Fruit fly (Drosophila melanogaster) whole organism, prepupa: ENCODE data around the gene PVRAP.

Experiments
- Blimp-1 ChIP-seq: fragments of 200-800 bp; sonication (Bioruptor generic); optimal IDR thresholded peaks from 3 replicates; lab custom pipeline; 2017; ENCODE audit warnings: missing biosample characterization, missing genetic modification characterization, mild to moderate bottlenecking, moderate library complexity, missing genetic modification reagents
- CG10631 ChIP-seq: fragments of 200-800 bp; sonication (Bioruptor generic); optimal IDR thresholded peaks from 2 replicates; lab custom pipeline; 2016; ENCODE audit warnings: missing biosample characterization, missing genetic modification characterization
- CG10669 ChIP-seq: fragments of 200-800 bp; sonication (Bioruptor generic); optimal IDR thresholded peaks from 3 replicates; lab custom pipeline; 2018; ENCODE audit warnings: missing biosample characterization, mild to moderate bottlenecking, missing genetic modification characterization, moderate library complexity
- CG11762 ChIP-seq: fragments of 200-800 bp; sonication (Bioruptor generic); optimal IDR thresholded peaks from 3 replicates; lab custom pipeline; 2016; ENCODE audit warnings: missing biosample characterization, missing genetic modification characterization; ENCODE audit not compliant: insufficient read depth
- CG11902 ChIP-seq: fragments of 200-800 bp; sonication (Bioruptor generic); optimal IDR thresholded peaks from 3 replicates; lab custom pipeline; 2016; ENCODE audit warnings: missing biosample characterization, missing genetic modification characterization
- CG16779 ChIP-seq: fragments of 200-800 bp; sonication (Bioruptor generic); optimal IDR thresholded peaks from 3 replicates; lab custom pipeline; 2017; ENCODE audit warnings: missing biosample characterization, mild to moderate bottlenecking, missing genetic modification characterization
- CG31627 ChIP-seq: fragments of 200-800 bp; sonication (Bioruptor generic); optimal IDR thresholded peaks from 3 replicates; lab custom pipeline; 2016; ENCODE audit warnings: missing biosample characterization, missing genetic modification characterization
- CG32006 ChIP-seq: fragments of 200-800 bp; sonication (Bioruptor generic); optimal IDR thresholded peaks from 3 replicates; lab custom pipeline; 2017; ENCODE audit warnings: missing biosample characterization, mild to moderate bottlenecking, missing genetic modification characterization
- CG3919 ChIP-seq: fragments of 200-800 bp; sonication (Bioruptor generic); optimal IDR thresholded peaks from 3 replicates; lab custom pipeline; 2016; ENCODE audit warnings: missing biosample characterization, missing genetic modification characterization
- CG4318 ChIP-seq: fragments of 200-800 bp; sonication (Bioruptor generic); optimal IDR thresholded peaks from 3 replicates; lab custom pipeline; 2017; ENCODE audit warnings: missing biosample characterization, mild to moderate bottlenecking, missing genetic modification characterization
- CG6163 ChIP-seq: fragments of 200-800 bp; sonication (Bioruptor generic); IDR thresholded peaks from 3 replicates; pipeline ENCODE4 v1.3.6; 2022; ENCODE audit warnings: missing biosample characterization, missing genetic modification characterization
- CG6808 ChIP-seq: fragments of 200-800 bp; sonication (Bioruptor generic); optimal IDR thresholded peaks from 3 replicates; lab custom pipeline; 2017; ENCODE audit warnings: missing biosample characterization, missing genetic modification characterization, mild to moderate bottlenecking, moderate library complexity, missing genetic modification reagents
- CG6854 ChIP-seq: fragments of 200-800 bp; sonication (Bioruptor generic); optimal IDR thresholded peaks from 2 replicates; lab custom pipeline; 2017; ENCODE audit warnings: missing biosample characterization, mild to moderate bottlenecking, missing genetic modification characterization
- CG7368 ChIP-seq: fragments of 200-800 bp; sonication (Bioruptor generic); optimal IDR thresholded peaks from 3 replicates; lab custom pipeline; 2016; ENCODE audit warnings: missing biosample characterization, missing genetic modification characterization
- CG8119 ChIP-seq: fragments of 200-800 bp; sonication (Bioruptor generic); IDR thresholded peaks from 3 replicates; pipeline ENCODE4 v1.3.6; 2022; ENCODE audit warnings: missing biosample characterization, missing genetic modification characterization
- CG8319 ChIP-seq: fragments of 200-800 bp; sonication (Bioruptor generic); optimal IDR thresholded peaks from 3 replicates; lab custom pipeline; 2016; ENCODE audit warnings: missing biosample characterization, missing genetic modification characterization
- CG9139 ChIP-seq: fragments of 200-800 bp; sonication (Bioruptor generic); optimal IDR thresholded peaks from 3 replicates; lab custom pipeline; 2017; ENCODE audit warnings: missing biosample characterization, mild to moderate bottlenecking, missing genetic modification characterization
- Eip75B ChIP-seq: fragments of 200-800 bp; sonication (Bioruptor generic); optimal IDR thresholded peaks from 3 replicates; lab custom pipeline; 2016; ENCODE audit warnings: missing biosample characterization, missing genetic modification characterization
- Eip78C ChIP-seq: fragments of 200-800 bp; sonication (Bioruptor generic); peaks from one replicate; lab custom pipeline; 2016; ENCODE audit warnings: missing biosample characterization, missing genetic modification characterization
- Gug ChIP-seq: fragments of 200-800 bp; sonication (Bioruptor generic); IDR thresholded peaks from 2 replicates; pipeline ENCODE4 v1.3.6; 2022; ENCODE audit warnings: missing biosample characterization, missing genetic modification characterization
- Hr39 ChIP-seq: fragments of 200-800 bp; sonication (Bioruptor generic); optimal IDR thresholded peaks from 2 replicates; lab custom pipeline; 2016; ENCODE audit warnings: missing biosample characterization, missing genetic modification characterization
- Sox102F ChIP-seq: fragments of 200-800 bp; sonication (Bioruptor generic); optimal IDR thresholded peaks from 2 replicates; lab custom pipeline; 2016; ENCODE audit warnings: missing biosample characterization, mild to moderate bottlenecking, missing genetic modification characterization
- Sox14 ChIP-seq: fragments of 200-800 bp; sonication (Bioruptor generic); optimal IDR thresholded peaks from 3 replicates; lab custom pipeline; 2016; ENCODE audit warnings: missing biosample characterization, missing genetic modification characterization
- Sox15 ChIP-seq: fragments of 200-800 bp; sonication (Bioruptor generic); optimal IDR thresholded peaks from 3 replicates; lab custom pipeline; 2016; ENCODE audit warnings: missing biosample characterization, missing genetic modification characterization
- achi ChIP-seq: fragments of 200-800 bp; sonication (Bioruptor generic); optimal IDR thresholded peaks from 3 replicates; lab custom pipeline; 2016; ENCODE audit warnings: missing biosample characterization, missing genetic modification characterization
- acj6 ChIP-seq: fragments of 200-800 bp; sonication (Bioruptor generic); optimal IDR thresholded peaks from 3 replicates; lab custom pipeline; 2016; ENCODE audit warnings: missing biosample characterization, missing genetic modification characterization
- cyc ChIP-seq: fragments of 200-800 bp; sonication (Bioruptor generic); optimal IDR thresholded peaks from 3 replicates; lab custom pipeline; 2016; ENCODE audit warnings: missing biosample characterization, missing genetic modification characterization
- dsx ChIP-seq: fragments of 200-800 bp; optimal IDR thresholded peaks from 3 replicates; lab custom pipeline; 2019; ENCODE audit warnings: missing biosample characterization, mild to moderate bottlenecking, missing genetic modification characterization, moderate library complexity; ENCODE audit not compliant: poor library complexity, severe bottlenecking
- fd59A ChIP-seq: fragments of 200-800 bp; sonication (Bioruptor generic); optimal IDR thresholded peaks from 2 replicates; lab custom pipeline; 2017; ENCODE audit warnings: missing biosample characterization, mild to moderate bottlenecking, missing genetic modification characterization, missing genetic modification reagents
- fkh ChIP-seq: fragments of 200-800 bp; sonication (Bioruptor generic); optimal IDR thresholded peaks from 3 replicates; lab custom pipeline; 2017; ENCODE audit warnings: missing biosample characterization, mild to moderate bottlenecking, missing genetic modification characterization, moderate library complexity
- ss ChIP-seq, 2 experiments: fragments of 200-800 bp; sonication (Bioruptor generic); optimal IDR thresholded peaks; 2 replicates in 1 of 2; 3 replicates in 1 of 2; lab custom pipeline; 2017 to 2018; ENCODE audit warnings: mild to moderate bottlenecking in 2 of 2, missing biosample characterization in 2 of 2, missing genetic modification characterization in 2 of 2, moderate library complexity in 1 of 2
- svp ChIP-seq: fragments of 200-800 bp; sonication (Bioruptor generic); peaks from one replicate; lab custom pipeline; 2016; ENCODE audit warnings: missing biosample characterization, missing genetic modification characterization
- topi ChIP-seq: fragments of 200-800 bp; sonication (Bioruptor generic); optimal IDR thresholded peaks from 3 replicates; lab custom pipeline; 2016; ENCODE audit warnings: missing biosample characterization, missing genetic modification characterization

PVRAP gene

dm6 chr3L:5980120-5980519 lies 16.9 kb upstream of the PVRAP start:
- TF ChIP-seq svp (GFP tag; lab: Kevin White, UChicago) (no peak), CG3919 (GFP tag; lab: Kevin White, UChicago) (no peak), fkh (GFP tag; lab: Kevin White, UChicago) (no peak), CG6808 (GFP tag; lab: Kevin White, UChicago) (no peak)
- TF ChIP-seq, all 60 proteins: peak for 0

dm6 chr3L:5980552-5981351 lies 16.3 kb upstream of the PVRAP start:
- TF ChIP-seq CG10669 (GFP tag; lab: Kevin White, UChicago) = no peak
- no peak for TF ChIP-seq CG16779
- TF ChIP-seq achi = no peak
- TF ChIP-seq CG7368 = no peak
- TF ChIP-seq Sox15 (GFP tag; lab: Kevin White, UChicago) = no peak
- TF ChIP-seq CG11762 = no peak
- no peak for TF ChIP-seq CG6854 (GFP tag; lab: Kevin White, UChicago)
- TF ChIP-seq CG32006 (GFP tag; lab: Kevin White, UChicago) = no peak

dm6 chr3L:5982921-5983546 lies 14.0 kb upstream of the PVRAP start:
- TF ChIP-seq cyc (GFP tag; lab: Kevin White, UChicago) = no peak
- no peak for TF ChIP-seq svp (GFP tag; lab: Kevin White, UChicago)
- no peak for TF ChIP-seq CG11902
- no peak for TF ChIP-seq Hr39 (GFP tag; lab: Kevin White, UChicago)
- no peak for TF ChIP-seq Sox14 (GFP tag; lab: Kevin White, UChicago)
- no peak for TF ChIP-seq Eip75B (GFP tag; lab: Kevin White, UChicago)
- no peak for TF ChIP-seq dsx (GFP tag; lab: Kevin White, UChicago)
- no peak for TF ChIP-seq CG3919 (GFP tag; lab: Kevin White, UChicago)
- TF ChIP-seq CG6163 (GFP tag; lab: Robert Waterston, UW) = no peak
- no peak for TF ChIP-seq fd59A
- TF ChIP-seq Sox102F = no peak
- no peak for TF ChIP-seq CG11762
- no peak for TF ChIP-seq CG31627 (GFP tag; lab: Kevin White, UChicago)
- TF ChIP-seq fkh (GFP tag; lab: Kevin White, UChicago) = no peak
- TF ChIP-seq CG32006 (GFP tag; lab: Kevin White, UChicago) = no peak
- TF ChIP-seq Eip78C = no peak
- no peak for TF ChIP-seq Blimp-1 (GFP tag; lab: Kevin White, UChicago)
- no peak for TF ChIP-seq CG10631 (GFP tag; lab: Kevin White, UChicago)

DNA sequence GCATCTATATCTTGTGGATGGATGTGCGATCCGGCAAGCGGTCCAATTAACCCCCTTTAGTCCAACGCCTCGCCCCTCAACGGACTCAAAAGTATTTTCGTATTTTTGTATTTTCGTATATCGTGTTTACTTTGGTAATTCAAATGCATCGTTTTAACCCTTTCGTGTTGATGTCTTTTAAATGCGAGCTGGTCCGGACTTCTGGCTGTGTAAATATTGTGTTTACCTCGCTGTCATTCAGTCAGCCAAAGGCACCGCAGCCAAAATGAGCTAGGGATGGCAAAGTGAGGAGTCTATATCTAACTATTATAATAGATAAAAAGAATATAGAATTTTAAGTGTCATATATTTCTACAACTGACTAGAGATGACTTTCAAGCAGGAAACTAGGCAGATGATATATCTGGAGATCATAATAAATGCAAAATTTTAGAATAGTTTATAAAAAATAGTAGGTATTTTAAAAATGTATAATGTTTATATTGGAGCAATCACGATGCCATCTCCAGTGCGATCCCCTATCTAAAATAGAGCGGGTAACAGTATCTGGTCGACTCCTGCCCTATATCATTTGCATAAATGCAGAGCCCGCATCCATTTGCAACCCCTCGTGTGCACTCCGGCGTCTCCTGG lies 13.3 kb upstream of the PVRAP start:
- no peak for TF ChIP-seq cyc (GFP tag; lab: Kevin White, UChicago)
- no peak for TF ChIP-seq CG8119 (GFP tag; lab: Robert Waterston, UW)
- TF ChIP-seq CG6808 (GFP tag; lab: Kevin White, UChicago) = no peak
- no peak for TF ChIP-seq Sox102F
- TF ChIP-seq CG8319 (GFP tag; lab: Kevin White, UChicago) = no peak
- no peak for TF ChIP-seq fd59A
- TF ChIP-seq fkh (GFP tag; lab: Kevin White, UChicago) = peak; percentile 29
- no peak for TF ChIP-seq CG31627 (GFP tag; lab: Kevin White, UChicago)
- no peak for TF ChIP-seq CG16779
- TF ChIP-seq ss (GFP tag; optimal IDR thresholded peaks at IDR 0.05; lab: Kevin White, UChicago) = peak in 1 of 2 experiments; percentile 32
- TF ChIP-seq Eip78C = peak; percentile 52
- TF ChIP-seq CG3919 (GFP tag; lab: Kevin White, UChicago) = no peak
- no peak for TF ChIP-seq topi
- TF ChIP-seq Eip75B (GFP tag; lab: Kevin White, UChicago) = no peak
- TF ChIP-seq CG32006 (GFP tag; lab: Kevin White, UChicago) = no peak
- no peak for TF ChIP-seq CG4318 (GFP tag; lab: Kevin White, UChicago)
- TF ChIP-seq acj6 = no peak
- TF ChIP-seq Gug (GFP tag; lab: Robert Waterston, UW) = no peak
- TF ChIP-seq CG9139 = no peak
- peak; percentile 40 for TF ChIP-seq svp (GFP tag; lab: Kevin White, UChicago)
- TF ChIP-seq, all 60 proteins: peak for 4
